Worm (Caenorhabditis elegans) whole organism, L1 larva: ENCODE measurements around the gene ins-14.

Experiments used
- egl-27 ChIP-seq, 2 experiments: fragments of 150-350 bp in 1 of 2; sonication (generic microtip); optimal IDR thresholded peaks; 3 replicates each; lab custom pipeline; 2017 to 2018; ENCODE audit warnings: missing biosample characterization in 2 of 2, missing genetic modification characterization in 2 of 2, missing genetic modification reagents in 2 of 2
- ets-5 ChIP-seq: fragments of 200-800 bp; sonication (Bioruptor generic); IDR thresholded peaks from 2 replicates; pipeline ENCODE4 v1.3.6; 2022; ENCODE audit warnings: missing genetic modification characterization, missing compliant biosample characterization
- isw-1 ChIP-seq: fragments of 200-800 bp; sonication (Bioruptor generic); IDR thresholded peaks from 2 replicates; pipeline ENCODE4 v1.3.6; 2022; ENCODE audit warnings: missing genetic modification characterization, missing compliant biosample characterization
- lsy-2 ChIP-seq, 2 experiments: fragments of 150-350 bp; optimal IDR thresholded peaks; 2 replicates each; lab custom pipeline; 2014; ENCODE audit warnings: missing biosample characterization in 2 of 2, missing genetic modification characterization in 2 of 2
- nhr-11 ChIP-seq: fragments of 150-350 bp; optimal IDR thresholded peaks from 2 replicates; lab custom pipeline; 2014; ENCODE audit warnings: missing biosample characterization, missing genetic modification characterization
- nhr-28 ChIP-seq: fragments of 150-350 bp; optimal IDR thresholded peaks from 2 replicates; lab custom pipeline; 2014; ENCODE audit warnings: missing biosample characterization, missing genetic modification characterization
- pqm-1 ChIP-seq: sonication (generic microtip); optimal IDR thresholded peaks from 3 replicates; lab custom pipeline; 2017; ENCODE audit warnings: missing biosample characterization, missing genetic modification characterization
- rnt-1 ChIP-seq: sonication (generic microtip); optimal IDR thresholded peaks from 2 replicates; lab custom pipeline; 2016; ENCODE audit warnings: mild to moderate bottlenecking, missing genetic modification characterization, moderate library complexity, missing compliant biosample characterization
- unc-130 ChIP-seq: fragments of 150-350 bp; optimal IDR thresholded peaks from 2 replicates; lab custom pipeline; 2017; ENCODE audit warnings: missing biosample characterization, missing genetic modification characterization, inconsistent platforms
- unc-62 ChIP-seq: fragments of 150-350 bp; optimal IDR thresholded peaks from 2 replicates; lab custom pipeline; 2014; ENCODE audit warnings: missing biosample characterization, missing genetic modification reagents, missing genetic modification characterization
- vab-15 ChIP-seq: sonication (generic microtip); optimal IDR thresholded peaks from 2 replicates; lab custom pipeline; 2017; ENCODE audit warnings: missing genotype, mild to moderate bottlenecking, missing genetic modification characterization, missing compliant biosample characterization

- TF ChIP-seq pqm-1 (tag; lab: Kevin White, UChicago) (no peak), nhr-11 (tag; lab: Kevin White, UChicago) (no peak), rnt-1 (tag; lab: Kevin White, UChicago) (peak; percentile 60), egl-27 (tag; optimal IDR thresholded peaks at IDR 0.05; lab: Kevin White, UChicago) (no peak), nhr-28 (tag; lab: Kevin White, UChicago) (no peak), vab-15 (no peak), lsy-2 (tag; optimal IDR thresholded peaks at IDR 0.05; lab: Kevin White, UChicago) (peak; percentile 36 to 51), unc-62 (GFP tag; lab: Kevin White, UChicago) (no peak), ets-5 (GFP tag; lab: Robert Waterston, UW) (no peak), unc-130 (tag; lab: Kevin White, UChicago) (no peak), isw-1 (GFP tag; lab: Robert Waterston, UW) (no peak)
These were observed 39.9 kb downstream of the ins-14 start, which contains the start of gene rpy-1 for ce11 chrII:6705593-6706228.
